Fruit fly (Drosophila melanogaster): Measurements from ENCODE around the gene ZIPIC.

Gene ZIPIC

DNA sequence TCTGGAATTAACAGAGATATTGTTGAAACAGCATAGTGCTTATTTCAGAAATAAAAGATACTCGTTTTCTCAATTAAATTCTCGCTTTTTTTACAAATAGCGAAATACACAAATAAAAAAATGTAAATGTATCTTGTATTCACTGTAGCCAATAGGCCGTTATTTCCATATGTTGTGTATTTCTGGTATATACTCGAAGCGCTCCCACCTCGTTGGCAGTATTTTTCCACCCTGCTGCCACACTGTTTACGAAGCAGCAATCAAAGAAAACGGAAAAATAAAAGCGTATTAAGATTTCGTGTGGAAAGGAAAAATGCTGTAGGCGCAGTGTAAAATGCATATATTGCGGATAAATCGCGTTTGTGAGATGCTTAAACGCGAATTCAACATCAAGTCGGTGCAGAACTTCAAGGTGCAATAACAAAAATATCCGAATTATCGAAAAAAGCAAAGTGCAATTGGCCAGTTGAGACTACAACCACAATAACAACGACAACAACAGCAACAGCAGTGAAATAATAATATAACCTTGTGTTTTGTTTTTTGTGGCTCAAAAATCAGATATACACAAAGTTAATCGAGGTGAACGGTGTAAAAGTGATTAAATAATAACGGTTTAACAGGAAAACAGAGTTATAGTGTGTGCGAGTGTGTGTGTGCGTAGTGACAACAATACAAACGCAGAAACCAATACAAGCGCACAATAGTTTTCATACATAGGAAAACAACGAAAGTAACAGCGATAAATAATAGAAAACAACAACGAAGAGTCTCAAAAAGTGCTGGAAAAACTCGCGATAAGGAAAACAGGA is 21.6 kb upstream of the ZIPIC start, which contains the start of gene sima:
sima (plus strand) TSS at position 255 of the 812 bp plus-strand sequence.
- TF ChIP-seq usp (GFP tag; optimal IDR thresholded peaks at IDR 0.05) = no peak
- TF ChIP-seq Mio (GFP tag; optimal IDR thresholded peaks at IDR 0.05) = no peak
- no peak for TF ChIP-seq lola (GFP tag; optimal IDR thresholded peaks at IDR 0.05)
- no peak for TF ChIP-seq Dif (GFP tag; optimal IDR thresholded peaks at IDR 0.05; ENCODE audit: partially characterized antibody)
- TF ChIP-seq Rel (GFP tag; optimal IDR thresholded peaks at IDR 0.05) = no peak
- peak; percentile 27 for TF ChIP-seq Rel (tag; optimal IDR thresholded peaks at IDR 0.05)
- peak; percentile 22 for TF ChIP-seq HLH106 (tag; optimal IDR thresholded peaks at IDR 0.05)
- no peak for TF ChIP-seq fru (GFP tag; optimal IDR thresholded peaks at IDR 0.05)
- TF ChIP-seq CrebA (GFP tag; optimal IDR thresholded peaks at IDR 0.05; ENCODE audit: borderline replicate concordance) = no peak
- TF ChIP-seq sage (GFP tag; optimal IDR thresholded peaks at IDR 0.05) = no peak
- TF ChIP-seq ey (GFP tag; optimal IDR thresholded peaks at IDR 0.05) = no peak
- TF ChIP-seq sv (GFP tag; optimal IDR thresholded peaks at IDR 0.05) = no peak
- no peak for TF ChIP-seq Abd-B (GFP tag; optimal IDR thresholded peaks at IDR 0.05)
- TF ChIP-seq Hr78 (GFP tag; optimal IDR thresholded peaks at IDR 0.05) = no peak
- no peak for TF ChIP-seq Vsx2 (GFP tag; optimal IDR thresholded peaks at IDR 0.05; ENCODE audit: partially characterized antibody)
- no peak for TF ChIP-seq dsf (GFP tag; optimal IDR thresholded peaks at IDR 0.05; ENCODE audit: borderline replicate concordance)
- TF ChIP-seq psq (GFP tag; optimal IDR thresholded peaks at IDR 0.05) = peak; percentile 96
- TF ChIP-seq Jra (GFP tag; optimal IDR thresholded peaks at IDR 0.05) = no peak
- TF ChIP-seq CG9705 (GFP tag; optimal IDR thresholded peaks at IDR 0.05) = no peak
- TF ChIP-seq Dfd (GFP tag; optimal IDR thresholded peaks at IDR 0.05) = no peak
- TF ChIP-seq Hr83 (GFP tag; optimal IDR thresholded peaks at IDR 0.05; ENCODE audit: poor library complexity, severe bottlenecking) = peak; percentile 9
- peak; percentile 38 for TF ChIP-seq h (GFP tag; optimal IDR thresholded peaks at IDR 0.05)
- TF ChIP-seq foxo (GFP tag; optimal IDR thresholded peaks at IDR 0.05) = peak in 1 of 2 experiments; percentile 28
- no peak for TF ChIP-seq br (GFP tag; optimal IDR thresholded peaks at IDR 0.05)
- TF ChIP-seq GATAd (GFP tag; optimal IDR thresholded peaks at IDR 0.05) = no peak
- TF ChIP-seq Myc (optimal IDR thresholded peaks at IDR 0.05) = no peak
- no peak for TF ChIP-seq dmrt93B (GFP tag; optimal IDR thresholded peaks at IDR 0.05)
- no peak for TF ChIP-seq pan (optimal IDR thresholded peaks at IDR 0.05)
- TF ChIP-seq woc (GFP tag; optimal IDR thresholded peaks at IDR 0.05) = peak; percentile 72
- TF ChIP-seq rgr (GFP tag; optimal IDR thresholded peaks at IDR 0.05) = peak; percentile 34
- no peak for TF ChIP-seq CG32264 (GFP tag; optimal IDR thresholded peaks at IDR 0.05)
- no peak for TF ChIP-seq tai (GFP tag; optimal IDR thresholded peaks at IDR 0.05)
- TF ChIP-seq brk (GFP tag; optimal IDR thresholded peaks at IDR 0.05) = no peak
- no peak for TF ChIP-seq jim (GFP tag; optimal IDR thresholded peaks at IDR 0.05)
- peak; percentile 5 for TF ChIP-seq Sp1 (GFP tag; optimal IDR thresholded peaks at IDR 0.05)
- TF ChIP-seq Hnf4 (GFP tag; optimal IDR thresholded peaks at IDR 0.05) = peak; percentile 21
- no peak for TF ChIP-seq dl (GFP tag; optimal IDR thresholded peaks at IDR 0.05; ENCODE audit: insufficient read depth in 1 of 2, partially characterized antibody in 2 of 2)
- no peak for TF ChIP-seq N (GFP tag; optimal IDR thresholded peaks at IDR 0.05)
- TF ChIP-seq OdsH (GFP tag; optimal IDR thresholded peaks at IDR 0.05) = no peak

DNA sequence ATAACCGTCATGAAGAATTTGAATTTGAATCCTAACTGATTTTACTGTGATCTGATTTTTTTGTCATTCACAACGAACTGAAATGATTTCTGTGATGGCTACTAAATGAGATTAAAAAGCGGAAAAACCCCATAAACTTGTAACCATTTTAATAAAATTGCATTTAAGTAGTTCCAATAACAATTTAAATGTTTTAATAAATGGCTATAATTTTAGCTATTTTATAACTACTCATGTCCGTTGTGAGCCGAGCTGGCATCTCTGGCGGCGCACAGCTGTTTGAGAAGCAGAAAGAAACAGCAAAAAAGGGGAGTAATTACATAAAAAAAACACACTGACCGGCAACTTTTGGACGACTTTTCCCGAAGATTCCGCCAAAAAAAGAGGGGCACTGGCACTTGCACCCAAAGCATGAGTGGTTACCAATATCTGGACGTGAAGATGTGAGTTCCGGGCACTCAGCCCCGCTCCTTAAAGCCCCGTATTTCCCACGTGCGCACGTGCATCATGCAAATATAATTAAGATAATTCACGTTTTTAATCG is 20.0 kb upstream of the ZIPIC start, which contains the start of the genes CG7950 and Rpp14a:
CG7950 (plus strand) TSS at position 268 of the 544 bp plus-strand sequence.
Rpp14a (plus strand) TSS at position 268 of the 544 bp plus-strand sequence.
- TF ChIP-seq Rel (GFP tag; optimal IDR thresholded peaks at IDR 0.05) (no peak), Rel (tag; optimal IDR thresholded peaks at IDR 0.05) (peak; percentile 86), psq (GFP tag; optimal IDR thresholded peaks at IDR 0.05) (peak; percentile 80), dsf (GFP tag; optimal IDR thresholded peaks at IDR 0.05; ENCODE audit: borderline replicate concordance) (peak; percentile 69), woc (GFP tag; optimal IDR thresholded peaks at IDR 0.05) (peak; percentile 81), Myc (optimal IDR thresholded peaks at IDR 0.05) (peak; percentile 94), Mio (GFP tag; optimal IDR thresholded peaks at IDR 0.05) (peak; percentile 17), GATAd (GFP tag; optimal IDR thresholded peaks at IDR 0.05) (peak; percentile 65), Abd-B (GFP tag; optimal IDR thresholded peaks at IDR 0.05) (no peak), HLH106 (tag; optimal IDR thresholded peaks at IDR 0.05) (peak; percentile 89), Hr83 (GFP tag; optimal IDR thresholded peaks at IDR 0.05; ENCODE audit: poor library complexity, severe bottlenecking) (peak; percentile 72), Dif (GFP tag; optimal IDR thresholded peaks at IDR 0.05; ENCODE audit: partially characterized antibody) (no peak), CrebA (GFP tag; optimal IDR thresholded peaks at IDR 0.05; ENCODE audit: borderline replicate concordance) (no peak), Jra (GFP tag; optimal IDR thresholded peaks at IDR 0.05) (peak; percentile 85), pan (optimal IDR thresholded peaks at IDR 0.05) (no peak), Hr78 (GFP tag; optimal IDR thresholded peaks at IDR 0.05) (no peak), Hnf4 (GFP tag; optimal IDR thresholded peaks at IDR 0.05) (no peak), jim (GFP tag; optimal IDR thresholded peaks at IDR 0.05) (no peak), CG9705 (GFP tag; optimal IDR thresholded peaks at IDR 0.05) (peak; percentile 77), ey (GFP tag; optimal IDR thresholded peaks at IDR 0.05) (peak; percentile 91), dmrt93B (GFP tag; optimal IDR thresholded peaks at IDR 0.05) (peak; percentile 52), foxo (GFP tag; optimal IDR thresholded peaks at IDR 0.05) (peak in 1 of 2 experiments; percentile 88), sage (GFP tag; optimal IDR thresholded peaks at IDR 0.05) (peak; percentile 62), br (GFP tag; optimal IDR thresholded peaks at IDR 0.05) (peak; percentile 87), brk (GFP tag; optimal IDR thresholded peaks at IDR 0.05) (no peak), h (GFP tag; optimal IDR thresholded peaks at IDR 0.05) (peak; percentile 91), N (GFP tag; optimal IDR thresholded peaks at IDR 0.05) (no peak), CG32264 (GFP tag; optimal IDR thresholded peaks at IDR 0.05) (peak; percentile 52), Sp1 (GFP tag; optimal IDR thresholded peaks at IDR 0.05) (peak; percentile 82), rgr (GFP tag; optimal IDR thresholded peaks at IDR 0.05) (peak; percentile 93), Dfd (GFP tag; optimal IDR thresholded peaks at IDR 0.05) (no peak), OdsH (GFP tag; optimal IDR thresholded peaks at IDR 0.05) (peak; percentile 81), usp (GFP tag; optimal IDR thresholded peaks at IDR 0.05) (no peak), tai (GFP tag; optimal IDR thresholded peaks at IDR 0.05) (no peak), fru (GFP tag; optimal IDR thresholded peaks at IDR 0.05) (peak; percentile 85), sv (GFP tag; optimal IDR thresholded peaks at IDR 0.05) (peak; percentile 43), dl (GFP tag; optimal IDR thresholded peaks at IDR 0.05; ENCODE audit: insufficient read depth in 1 of 2, partially characterized antibody in 2 of 2) (no peak), lola (GFP tag; optimal IDR thresholded peaks at IDR 0.05) (no peak), Vsx2 (GFP tag; optimal IDR thresholded peaks at IDR 0.05; ENCODE audit: partially characterized antibody) (no peak)

All from whole organism, wandering third instar larva.